Worm (Caenorhabditis elegans) whole organism, L2 larva: Measurements from ENCODE around the gene F38B6.2.

Experiments used
- C34F6.9 ChIP-seq: fragments of 150-350 bp; optimal IDR thresholded peaks from 2 replicates; lab custom pipeline; 2014; ENCODE audit warnings: missing biosample characterization, missing genetic modification characterization
- F13H6.1 ChIP-seq: sonication (generic microtip); optimal IDR thresholded peaks from 2 replicates; lab custom pipeline; 2016; ENCODE audit warnings: missing genetic modification characterization, missing compliant biosample characterization
- R02D3.7 ChIP-seq: fragments of 150-350 bp; optimal IDR thresholded peaks from 2 replicates; lab custom pipeline; 2014; ENCODE audit warnings: missing biosample characterization, missing genetic modification characterization
- Y55F3AM.14 ChIP-seq: fragments of 200-800 bp; sonication (Bioruptor generic); optimal IDR thresholded peaks from 2 replicates; lab custom pipeline; 2018; ENCODE audit warnings: mild to moderate bottlenecking, missing genetic modification characterization, missing compliant biosample characterization
- ZK546.5 ChIP-seq: sonication (generic microtip); optimal IDR thresholded peaks from 2 replicates; lab custom pipeline; 2017; ENCODE audit warnings: missing biosample characterization, missing genetic modification characterization
- alr-1 ChIP-seq: fragments of 150-350 bp; optimal IDR thresholded peaks from 2 replicates; lab custom pipeline; 2014; ENCODE audit warnings: missing biosample characterization, missing genetic modification characterization
- aly-2 ChIP-seq: fragments of 150-350 bp; optimal IDR thresholded peaks from 2 replicates; lab custom pipeline; 2014; ENCODE audit warnings: missing biosample characterization, missing genetic modification characterization
- ama-1 ChIP-seq: fragments of 150-350 bp; optimal IDR thresholded peaks from 2 replicates; lab custom pipeline; 2018; ENCODE audit warnings: inconsistent platforms
- blmp-1 ChIP-seq: sonication (generic microtip); optimal IDR thresholded peaks from 2 replicates; lab custom pipeline; 2017; ENCODE audit warnings: missing genetic modification characterization, mild to moderate bottlenecking, missing compliant biosample characterization, antibody characterized with exemption, moderate library complexity; ENCODE audit not compliant: insufficient read depth
- ceh-16 ChIP-seq: fragments of 150-350 bp; optimal IDR thresholded peaks from 2 replicates; lab custom pipeline; 2014; ENCODE audit warnings: missing biosample characterization, missing genetic modification characterization
- ceh-82 ChIP-seq: fragments of 150-350 bp; optimal IDR thresholded peaks from 2 replicates; lab custom pipeline; 2014; ENCODE audit warnings: missing biosample characterization, missing genetic modification characterization
- crh-2 ChIP-seq: sonication (generic microtip); optimal IDR thresholded peaks from 2 replicates; lab custom pipeline; 2017; ENCODE audit warnings: missing biosample characterization, missing genetic modification characterization
- dmd-4 ChIP-seq: sonication (generic microtip); optimal IDR thresholded peaks from 2 replicates; lab custom pipeline; 2017; ENCODE audit warnings: missing biosample characterization, missing genetic modification characterization
- egl-27 ChIP-seq: sonication (generic microtip); optimal IDR thresholded peaks from 3 replicates; lab custom pipeline; 2017; ENCODE audit warnings: missing biosample characterization, missing genetic modification reagents, missing genetic modification characterization
- elt-1 ChIP-seq: fragments of 150-350 bp; optimal IDR thresholded peaks from 2 replicates; lab custom pipeline; 2014; ENCODE audit warnings: missing biosample characterization, missing genetic modification characterization
- elt-3 ChIP-seq: sonication (generic microtip); optimal IDR thresholded peaks from 2 replicates; lab custom pipeline; 2017; ENCODE audit warnings: missing biosample characterization, missing genetic modification characterization
- fos-1 ChIP-seq: fragments of 150-350 bp; optimal IDR thresholded peaks from 2 replicates; lab custom pipeline; 2014; ENCODE audit warnings: missing biosample characterization, missing genetic modification characterization
- gmeb-1 ChIP-seq: fragments of 150-350 bp; optimal IDR thresholded peaks from 2 replicates; lab custom pipeline; 2014; ENCODE audit warnings: missing biosample characterization, missing genetic modification characterization
- lin-11 ChIP-seq: fragments of 150-350 bp; sonication (generic microtip); optimal IDR thresholded peaks from 2 replicates; lab custom pipeline; 2014; ENCODE audit warnings: missing biosample characterization, missing genetic modification characterization, inconsistent platforms, mixed read lengths
- lin-13 ChIP-seq: fragments of 150-350 bp; optimal IDR thresholded peaks from 2 replicates; lab custom pipeline; 2014; ENCODE audit warnings: missing biosample characterization, missing genetic modification reagents, missing genetic modification characterization
- lin-39 ChIP-seq: fragments of 150-350 bp; optimal IDR thresholded peaks from 2 replicates; lab custom pipeline; 2014; ENCODE audit warnings: missing biosample characterization, missing genetic modification reagents, missing genetic modification characterization
- lsy-2 ChIP-seq, 2 experiments: fragments of 150-350 bp in 1 of 2; sonication (generic microtip) in 1 of 2; optimal IDR thresholded peaks; 2 replicates each; lab custom pipeline; 2014 to 2017; ENCODE audit warnings: missing biosample characterization in 2 of 2, missing genetic modification characterization in 2 of 2
- mab-5 ChIP-seq: fragments of 150-350 bp; optimal IDR thresholded peaks from 2 replicates; lab custom pipeline; 2014; ENCODE audit warnings: missing biosample characterization, missing genetic modification characterization
- mbf-1 ChIP-seq: sonication (generic microtip); optimal IDR thresholded peaks from 2 replicates; lab custom pipeline; 2017; ENCODE audit warnings: missing biosample characterization, missing genetic modification characterization
- mdl-1 ChIP-seq, 2 experiments: fragments of 150-350 bp in 1 of 2; sonication (generic microtip) in 1 of 2; optimal IDR thresholded peaks; 2 replicates each; lab custom pipeline; 2017; ENCODE audit warnings: missing biosample characterization in 2 of 2, missing genetic modification characterization in 2 of 2
- nhr-10 ChIP-seq: sonication (generic microtip); optimal IDR thresholded peaks from 2 replicates; lab custom pipeline; 2017; ENCODE audit warnings: missing biosample characterization, missing genetic modification characterization
- nhr-11 ChIP-seq: fragments of 150-350 bp; optimal IDR thresholded peaks from 2 replicates; lab custom pipeline; 2014; ENCODE audit warnings: missing biosample characterization, missing genetic modification characterization
- nhr-12 ChIP-seq: fragments of 150-350 bp; optimal IDR thresholded peaks from 2 replicates; lab custom pipeline; 2014; ENCODE audit warnings: missing biosample characterization, missing genetic modification characterization
- nhr-129 ChIP-seq: fragments of 150-350 bp; optimal IDR thresholded peaks from 2 replicates; lab custom pipeline; 2014; ENCODE audit warnings: missing biosample characterization, missing genetic modification characterization
- nhr-21 ChIP-seq: fragments of 150-350 bp; optimal IDR thresholded peaks from 2 replicates; lab custom pipeline; 2014; ENCODE audit warnings: missing biosample characterization, missing genetic modification characterization
- nhr-23 ChIP-seq: fragments of 150-350 bp; optimal IDR thresholded peaks from 2 replicates; lab custom pipeline; 2014; ENCODE audit warnings: missing biosample characterization, missing genetic modification reagents, missing genetic modification characterization
- nhr-237 ChIP-seq: fragments of 150-350 bp; optimal IDR thresholded peaks from 2 replicates; lab custom pipeline; 2014; ENCODE audit warnings: missing biosample characterization, missing genetic modification characterization
- nhr-25 ChIP-seq: fragments of 150-350 bp; sonication (generic microtip); optimal IDR thresholded peaks from 3 replicates; lab custom pipeline; 2014; ENCODE audit warnings: missing biosample characterization, missing genetic modification characterization
- nhr-6 ChIP-seq: fragments of 150-350 bp; optimal IDR thresholded peaks from 2 replicates; lab custom pipeline; 2014; ENCODE audit warnings: missing biosample characterization, missing genetic modification characterization
- nhr-77 ChIP-seq: fragments of 150-350 bp; optimal IDR thresholded peaks from 2 replicates; lab custom pipeline; 2014; ENCODE audit warnings: missing biosample characterization, missing genetic modification characterization
- peb-1 ChIP-seq: fragments of 150-350 bp; optimal IDR thresholded peaks from 2 replicates; lab custom pipeline; 2014; ENCODE audit warnings: missing biosample characterization, missing genetic modification characterization
- sem-4 ChIP-seq: fragments of 150-350 bp; optimal IDR thresholded peaks from 2 replicates; lab custom pipeline; 2014; ENCODE audit warnings: missing biosample characterization, missing genetic modification reagents, missing genetic modification characterization
- skn-1 ChIP-seq: sonication (generic microtip); optimal IDR thresholded peaks from 2 replicates; lab custom pipeline; 2017; ENCODE audit warnings: missing biosample characterization, missing genetic modification characterization
- sma-3 ChIP-seq: sonication (generic microtip); optimal IDR thresholded peaks from 2 replicates; lab custom pipeline; 2016; ENCODE audit warnings: missing genetic modification reagents, missing genetic modification characterization, missing compliant biosample characterization
- sma-9 ChIP-seq, 2 experiments: fragments of 150-350 bp in 1 of 2; sonication (generic microtip) in 1 of 2; optimal IDR thresholded peaks; 2 replicates each; lab custom pipeline; 2014 to 2016; ENCODE audit warnings: missing genetic modification characterization in 2 of 2, mild to moderate bottlenecking in 1 of 2, missing biosample characterization in 1 of 2, missing compliant biosample characterization in 1 of 2, missing genetic modification reagents in 1 of 2, moderate library complexity in 1 of 2
- snpc-4 ChIP-seq: fragments of 150-350 bp; optimal IDR thresholded peaks from 2 replicates; lab custom pipeline; 2014; ENCODE audit warnings: missing biosample characterization, missing genetic modification characterization
- unc-39 ChIP-seq: fragments of 150-350 bp; optimal IDR thresholded peaks from 2 replicates; lab custom pipeline; 2014; ENCODE audit warnings: missing biosample characterization, missing genetic modification characterization
- unc-55 ChIP-seq: fragments of 150-350 bp; sonication (generic microtip); optimal IDR thresholded peaks from 3 replicates; lab custom pipeline; 2014; ENCODE audit warnings: missing biosample characterization, missing genetic modification reagents, missing genetic modification characterization
- unc-62 ChIP-seq: fragments of 150-350 bp; optimal IDR thresholded peaks from 2 replicates; lab custom pipeline; 2014; ENCODE audit warnings: missing biosample characterization, missing genetic modification reagents, missing genetic modification characterization
- zag-1 ChIP-seq: fragments of 150-350 bp; optimal IDR thresholded peaks from 2 replicates; lab custom pipeline; 2014; ENCODE audit warnings: missing biosample characterization, missing genetic modification characterization
- ztf-1 ChIP-seq: fragments of 200-800 bp; sonication (Bioruptor generic); conservative IDR thresholded peaks from 2 replicates; pipeline ENCODE4 v1.3.6; 2022; ENCODE audit warnings: missing genetic modification characterization, missing compliant biosample characterization
- ztf-11 ChIP-seq: sonication (generic microtip); optimal IDR thresholded peaks from 2 replicates; lab custom pipeline; 2017; ENCODE audit warnings: missing biosample characterization, missing genetic modification characterization
- ztf-4 ChIP-seq: fragments of 150-350 bp; optimal IDR thresholded peaks from 2 replicates; lab custom pipeline; 2014; ENCODE audit warnings: missing biosample characterization, missing genetic modification characterization

The F38B6.2 gene

ce11 chrX:6749124-6749822 is 50.9 kb downstream of the F38B6.2 start:
- TF ChIP-seq peb-1 (no peak), crh-2 (tag; lab: Kevin White, UChicago) (peak; percentile 47), sem-4 (tag; lab: Kevin White, UChicago) (peak; percentile 26), aly-2 (tag; lab: Kevin White, UChicago) (no peak), mdl-1 (tag; optimal IDR thresholded peaks at IDR 0.05; lab: Kevin White, UChicago) (peak; percentile 98 to 99), elt-1 (tag; lab: Kevin White, UChicago) (no peak), nhr-10 (tag; lab: Kevin White, UChicago) (no peak), zag-1 (tag; lab: Kevin White, UChicago) (no peak), ZK546.5 (tag; lab: Kevin White, UChicago) (no peak), nhr-129 (tag; lab: Kevin White, UChicago) (peak; percentile 97), egl-27 (tag; lab: Kevin White, UChicago) (peak; percentile 14), lsy-2 (tag; optimal IDR thresholded peaks at IDR 0.05; lab: Kevin White, UChicago) (peak in 1 of 2 experiments; percentile 53), ztf-1 (GFP tag; lab: Robert Waterston, UW) (no peak), nhr-237 (no peak), unc-62 (GFP tag; lab: Kevin White, UChicago) (no peak), dmd-4 (tag; lab: Kevin White, UChicago) (no peak), R02D3.7 (tag; lab: Kevin White, UChicago) (no peak), nhr-21 (tag; lab: Kevin White, UChicago) (peak; percentile 97), F13H6.1 (tag; lab: Kevin White, UChicago) (peak; percentile 83), sma-3 (GFP tag; lab: Kevin White, UChicago) (peak; percentile 96), blmp-1 (tag; lab: Kevin White, UChicago) (peak; percentile 66), C34F6.9 (tag; lab: Kevin White, UChicago) (no peak), mbf-1 (no peak), ceh-16 (no peak), nhr-11 (tag; lab: Kevin White, UChicago) (no peak), nhr-23 (tag; lab: Kevin White, UChicago) (no peak), sma-9 (GFP tag; optimal IDR thresholded peaks at IDR 0.05; lab: Kevin White, UChicago) (peak; percentile 83), sma-9 (tag; optimal IDR thresholded peaks at IDR 0.05; lab: Kevin White, UChicago) (no peak), ceh-82 (no peak), lin-39 (tag; lab: Kevin White, UChicago) (no peak), fos-1 (tag; lab: Kevin White, UChicago) (peak; percentile 7), nhr-25 (peak; percentile 92), lin-11 (tag; lab: Kevin White, UChicago) (no peak), lin-13 (GFP tag; lab: Kevin White, UChicago) (no peak), alr-1 (no peak), unc-55 (no peak), snpc-4 (no peak), ztf-4 (tag; lab: Kevin White, UChicago) (peak; percentile 20), ztf-11 (no peak), nhr-12 (no peak), nhr-77 (tag; lab: Kevin White, UChicago) (no peak), elt-3 (tag; lab: Kevin White, UChicago) (no peak), skn-1 (no peak), gmeb-1 (tag; lab: Kevin White, UChicago) (peak; percentile 61), ama-1 (lab: Kevin White, UChicago) (no peak), Y55F3AM.14 (peak; percentile 75), nhr-6 (peak; percentile 30), mab-5 (no peak), unc-39 (tag; lab: Kevin White, UChicago) (no peak)
